Worm (Caenorhabditis elegans) whole organism, L3 larva: ENCODE results near the gene srh-194.

Experiments
- ZK546.5 ChIP-seq: sonication (generic microtip); optimal IDR thresholded peaks from 2 replicates; lab custom pipeline; 2017; ENCODE audit warnings: missing biosample characterization, missing genetic modification characterization
- ama-1 ChIP-seq: fragments of 150-350 bp; optimal IDR thresholded peaks from 2 replicates; lab custom pipeline; 2018
- daf-12 ChIP-seq: fragments of 150-350 bp; optimal IDR thresholded peaks from 2 replicates; lab custom pipeline; 2014; ENCODE audit warnings: missing biosample characterization, missing genetic modification reagents, missing genetic modification characterization
- fkh-10 ChIP-seq: sonication (generic microtip); optimal IDR thresholded peaks from 2 replicates; lab custom pipeline; 2017; ENCODE audit warnings: missing biosample characterization, missing genetic modification reagents, missing genetic modification characterization
- lin-39 ChIP-seq: fragments of 150-350 bp; optimal IDR thresholded peaks from 2 replicates; lab custom pipeline; 2018; ENCODE audit warnings: missing biosample characterization, missing genetic modification reagents, missing genetic modification characterization
- nhr-76 ChIP-seq: fragments of 150-350 bp; sonication (generic microtip); optimal IDR thresholded peaks from 5 replicates; lab custom pipeline; 2014; ENCODE audit warnings: missing biosample characterization, missing genetic modification characterization
- nhr-77 ChIP-seq: fragments of 150-350 bp; optimal IDR thresholded peaks from 2 replicates; lab custom pipeline; 2014; ENCODE audit warnings: missing biosample characterization, missing genetic modification characterization
- pha-4 ChIP-seq: fragments of 150-350 bp; optimal IDR thresholded peaks from 2 replicates; lab custom pipeline; 2014; ENCODE audit warnings: missing biosample characterization, missing genetic modification reagents, missing genetic modification characterization
- snpc-4 ChIP-seq: fragments of 150-350 bp; optimal IDR thresholded peaks from 2 replicates; lab custom pipeline; 2014; ENCODE audit warnings: missing biosample characterization, missing genetic modification characterization
- unc-62 ChIP-seq: fragments of 150-350 bp; sonication (generic microtip); optimal IDR thresholded peaks from 4 replicates; lab custom pipeline; 2014; ENCODE audit warnings: missing biosample characterization, missing genetic modification reagents, missing genetic modification characterization
- zag-1 ChIP-seq: fragments of 150-350 bp; optimal IDR thresholded peaks from 2 replicates; lab custom pipeline; 2014; ENCODE audit warnings: missing biosample characterization, missing genetic modification characterization
- ztf-4 ChIP-seq: fragments of 150-350 bp; optimal IDR thresholded peaks from 2 replicates; lab custom pipeline; 2014; ENCODE audit warnings: missing biosample characterization, missing genetic modification characterization

DNA sequence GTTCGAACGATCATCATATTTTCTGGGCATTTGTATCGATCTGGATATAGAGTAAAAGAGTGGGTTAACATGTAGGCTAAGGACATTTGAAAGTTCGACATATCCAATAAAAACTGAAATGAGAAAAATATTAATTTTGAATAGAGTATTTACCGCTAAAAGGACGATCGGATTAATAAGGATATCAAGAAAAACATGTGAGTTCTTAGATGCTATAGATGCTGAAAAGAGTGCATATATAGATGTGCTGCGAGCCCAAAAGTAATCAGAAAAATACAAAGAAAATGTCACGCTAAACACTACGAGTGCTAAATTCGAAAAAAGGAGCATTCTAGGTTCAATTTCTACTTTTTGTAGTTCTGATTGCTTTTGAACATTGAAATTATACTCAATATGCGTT, 50.9 kb downstream of the srh-194 start, which contains the start of gene srt-12:
- TF ChIP-seq lin-39 (tag; lab: Kevin White, UChicago) (no peak), nhr-76 (tag; lab: Kevin White, UChicago) (no peak), ZK546.5 (no peak), pha-4 (tag; lab: Kevin White, UChicago) (no peak), ztf-4 (tag; lab: Kevin White, UChicago) (no peak), nhr-77 (tag; lab: Kevin White, UChicago) (no peak), daf-12 (tag; lab: Kevin White, UChicago) (no peak), zag-1 (tag; lab: Kevin White, UChicago) (no peak), unc-62 (GFP tag; lab: Kevin White, UChicago) (no peak), snpc-4 (tag; lab: Kevin White, UChicago) (no peak), fkh-10 (GFP tag; lab: Kevin White, UChicago) (no peak), ama-1 (no peak)
